Worm (Caenorhabditis elegans): ENCODE results near the gene W10G11.2.

W10G11.2 gene

DNA sequence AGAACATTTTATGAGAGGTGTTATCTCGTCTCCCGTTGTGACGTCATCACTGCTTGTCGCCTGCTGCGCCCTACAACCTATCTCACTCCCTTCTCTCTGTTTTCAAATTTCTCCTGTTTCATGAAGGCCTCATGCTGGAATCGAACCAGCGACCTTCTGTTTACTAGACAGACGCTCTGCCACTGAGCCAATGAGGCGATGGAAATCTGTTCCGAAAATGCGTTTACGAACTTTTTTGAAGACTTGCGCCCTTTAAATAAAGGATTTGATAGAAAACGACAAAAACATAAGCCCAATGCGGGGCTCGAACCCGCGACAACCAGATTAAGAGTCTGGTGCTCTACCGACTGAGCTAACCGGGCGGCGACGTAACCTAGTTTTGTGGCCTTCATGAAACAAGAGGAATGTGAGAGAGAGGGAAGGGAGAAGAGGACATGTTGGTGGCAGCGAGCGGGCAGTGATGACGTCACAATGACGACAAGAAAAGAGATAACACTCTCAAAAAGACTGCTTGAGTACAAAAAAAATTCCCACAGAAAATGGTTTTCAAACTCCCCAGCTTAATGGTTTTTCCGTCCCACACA lies 42.4 kb downstream of the W10G11.2 start, which contains the start of gene clec-126 (continued):
- TF ChIP-seq hmg-1.1 (GFP tag; IDR thresholded peaks at IDR 0.05) (peak; percentile 84), unc-39 (tag; optimal IDR thresholded peaks at IDR 0.05) (no peak), attf-4 (tag; optimal IDR thresholded peaks at IDR 0.05) (no peak), dmd-8 (GFP tag; IDR thresholded peaks at IDR 0.05) (no peak; the same call in 1 of the 2 replicates), set-16 (GFP tag; IDR thresholded peaks at IDR 0.05) (peak; percentile 43; the same call in 1 of the 2 replicates), mdl-1 (tag; optimal IDR thresholded peaks at IDR 0.05) (peak in 1 of 2 experiments; percentile 11), hlh-11 (tag; optimal IDR thresholded peaks at IDR 0.05) (peak; percentile 84), nhr-6 (tag; optimal IDR thresholded peaks at IDR 0.05) (no peak), madf-9 (GFP tag; conservative IDR thresholded peaks at IDR 0.05) (peak; percentile 77), gei-8 (GFP tag; optimal IDR thresholded peaks at IDR 0.05) (peak; percentile 46), daf-16 (GFP tag; optimal IDR thresholded peaks at IDR 0.05) (peak; percentile 85 to 94), daf-16 (tag; optimal IDR thresholded peaks at IDR 0.05) (peak; percentile 96), ceh-44 (GFP tag; IDR thresholded peaks at IDR 0.05) (peak; percentile 51; the same call in 1 of the 2 replicates), egl-43 (GFP tag; IDR thresholded peaks at IDR 0.05) (peak; percentile 91), lin-15B (tag; optimal IDR thresholded peaks at IDR 0.05) (no peak), T26A8.4 (GFP tag; IDR thresholded peaks at IDR 0.05) (peak; percentile 80), F26F4.8 (GFP tag; conservative IDR thresholded peaks at IDR 0.05) (0 out of 2 replicates have a peak, but pooled peaks have one; percentile 22), lin-39 (tag; optimal IDR thresholded peaks at IDR 0.05) (no peak), snpc-4 (tag; optimal IDR thresholded peaks at IDR 0.05) (peak; percentile 12), arid-1 (GFP tag; conservative IDR thresholded peaks at IDR 0.05) (peak; percentile 31; the same call in 1 of the 2 replicates), lin-29 (GFP tag; IDR thresholded peaks at IDR 0.05) (0 out of 2 replicates have a peak, but pooled peaks have one; percentile 10), spr-3 (GFP tag; optimal IDR thresholded peaks at IDR 0.05) (peak; percentile 38), R02D3.7 (tag; optimal IDR thresholded peaks at IDR 0.05) (no peak), spr-1 (tag; optimal IDR thresholded peaks at IDR 0.05) (peak; percentile 91), lsy-2 (tag; optimal IDR thresholded peaks at IDR 0.05) (peak; percentile 27 to 85), daf-19 (GFP tag; conservative IDR thresholded peaks at IDR 0.05) (no peak), unc-130 (GFP tag; optimal IDR thresholded peaks at IDR 0.05) (peak; percentile 68), Y5F2A.4 (GFP tag; optimal IDR thresholded peaks at IDR 0.05) (peak; percentile 71), ceh-82 (tag; optimal IDR thresholded peaks at IDR 0.05) (no peak), nhr-42 (GFP tag; IDR thresholded peaks at IDR 0.05) (no peak; the same call in 1 of the 2 replicates), skn-1 (tag; optimal IDR thresholded peaks at IDR 0.05) (no peak), nhr-10 (tag; optimal IDR thresholded peaks at IDR 0.05) (no peak), aha-1 (tag) (peak; percentile 98), ZK546.5 (tag; optimal IDR thresholded peaks at IDR 0.05) (no peak), ceh-32 (tag; optimal IDR thresholded peaks at IDR 0.05; ENCODE audit: poor library complexity) (no peak), lin-1 (GFP tag; IDR thresholded peaks at IDR 0.05) (no peak), pha-4 (GFP tag; IDR thresholded peaks at IDR 0.05) (peak; percentile 74; the same call in 1 of the 2 replicates), pha-4 (tag; optimal IDR thresholded peaks at IDR 0.05) (peak; percentile 27), pqm-1 (tag; optimal IDR thresholded peaks at IDR 0.05) (no peak), F10B5.3 (tag; optimal IDR thresholded peaks at IDR 0.05) (peak; percentile 48), ztf-11 (tag; optimal IDR thresholded peaks at IDR 0.05) (no peak), lim-7 (GFP tag; IDR thresholded peaks at IDR 0.05) (peak; percentile 77), fkh-10 (GFP tag; optimal IDR thresholded peaks at IDR 0.05) (peak; percentile 30), ZK337.2 (GFP tag; IDR thresholded peaks at IDR 0.05) (no peak), duxl-1 (tag; optimal IDR thresholded peaks at IDR 0.05; ENCODE audit: poor library complexity) (peak; percentile 67), zfp-3 (GFP tag; conservative IDR thresholded peaks at IDR 0.05) (0 out of 2 replicates have a peak, but pooled peaks have one; percentile 11), Y105C5A.15 (GFP tag; IDR thresholded peaks at IDR 0.05) (peak; percentile 31; the same call in 1 of the 2 replicates), Y48G9A.11 (GFP tag; IDR thresholded peaks at IDR 0.05) (peak; percentile 73), vab-7 (GFP tag; IDR thresholded peaks at IDR 0.05) (peak; percentile 80), dmd-9 (GFP tag; IDR thresholded peaks at IDR 0.05) (peak; percentile 78), mdt-29 (GFP tag; IDR thresholded peaks at IDR 0.05) (0 out of 2 replicates have a peak, but pooled peaks have one; percentile 63)

Measured in whole organism, L4 larva.